Worm (Caenorhabditis elegans): ENCODE results near the gene Y53C12A.3.

DNA sequence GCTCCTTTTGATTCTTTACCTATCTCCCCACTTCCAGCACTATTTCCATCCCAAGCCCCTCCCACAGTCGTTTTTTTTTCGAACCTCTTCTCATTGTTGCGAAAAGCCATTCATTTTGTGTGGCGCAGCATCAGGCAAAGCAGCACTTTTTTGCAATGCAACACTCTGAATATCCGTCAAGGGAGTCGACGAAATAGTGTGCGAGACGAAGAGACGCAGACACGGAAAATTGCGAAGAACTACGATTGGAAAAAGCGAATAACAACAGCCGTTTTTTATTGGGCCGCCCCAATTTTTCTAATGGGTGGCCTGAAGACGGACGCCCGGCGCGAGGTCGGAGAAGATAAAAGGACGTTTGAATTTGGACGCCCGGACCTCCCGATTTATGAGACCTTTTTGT lies 23.8 kb upstream of the Y53C12A.3 start:
- TF ChIP-seq nhr-237 (tag; optimal IDR thresholded peaks at IDR 0.05) (no peak), nhr-77 (tag; optimal IDR thresholded peaks at IDR 0.05) (no peak), ZK546.5 (tag; optimal IDR thresholded peaks at IDR 0.05) (no peak), nhr-12 (tag; optimal IDR thresholded peaks at IDR 0.05) (no peak), unc-39 (tag; optimal IDR thresholded peaks at IDR 0.05) (no peak), nhr-43 (tag; optimal IDR thresholded peaks at IDR 0.05; ENCODE audit: poor library complexity, severe bottlenecking) (no peak), eor-1 (tag; optimal IDR thresholded peaks at IDR 0.05) (no peak), ztf-11 (tag; optimal IDR thresholded peaks at IDR 0.05) (no peak), snpc-4 (tag; optimal IDR thresholded peaks at IDR 0.05) (no peak), ceh-9 (tag; optimal IDR thresholded peaks at IDR 0.05) (no peak), pqm-1 (tag; optimal IDR thresholded peaks at IDR 0.05) (no peak), skn-1 (tag; optimal IDR thresholded peaks at IDR 0.05) (no peak), elt-3 (tag; optimal IDR thresholded peaks at IDR 0.05) (no peak), pha-4 (tag; optimal IDR thresholded peaks at IDR 0.05) (no peak)

Measured in whole organism, L3 larva.